Worm (Caenorhabditis elegans): ENCODE results near the gene snpc-1.2.

snpc-1.2 gene

DNA sequence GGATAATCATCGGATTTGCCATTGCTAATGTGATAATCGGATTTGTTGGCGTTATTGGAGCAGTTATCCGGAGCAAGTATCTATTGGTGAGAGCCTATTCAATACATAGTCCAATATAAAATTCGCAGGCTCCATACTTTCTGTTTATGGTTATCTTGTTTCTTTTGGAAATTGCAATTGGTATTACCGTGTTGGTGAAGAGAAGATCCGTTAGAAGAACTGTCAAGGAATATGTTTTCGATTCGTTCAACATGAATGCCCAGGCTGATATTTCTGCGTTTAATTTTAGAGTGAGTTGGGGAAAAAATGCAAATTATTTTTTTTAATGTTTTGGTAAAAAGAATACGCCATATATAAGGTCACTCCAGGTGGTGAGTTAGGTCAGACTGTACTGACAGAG is 43.8 kb upstream of the snpc-1.2 start:
- TF ChIP-seq ceh-63 (GFP tag; optimal IDR thresholded peaks at IDR 0.05) (no peak), sup-37 (GFP tag; optimal IDR thresholded peaks at IDR 0.05) (no peak), zag-1 (tag; optimal IDR thresholded peaks at IDR 0.05) (no peak), blmp-1 (tag; optimal IDR thresholded peaks at IDR 0.05) (no peak), pax-3 (tag; optimal IDR thresholded peaks at IDR 0.05) (no peak), ceh-82 (tag; optimal IDR thresholded peaks at IDR 0.05) (no peak), ets-5 (GFP tag; IDR thresholded peaks at IDR 0.05) (no peak), nhr-84 (tag; optimal IDR thresholded peaks at IDR 0.05) (no peak)

DNA sequence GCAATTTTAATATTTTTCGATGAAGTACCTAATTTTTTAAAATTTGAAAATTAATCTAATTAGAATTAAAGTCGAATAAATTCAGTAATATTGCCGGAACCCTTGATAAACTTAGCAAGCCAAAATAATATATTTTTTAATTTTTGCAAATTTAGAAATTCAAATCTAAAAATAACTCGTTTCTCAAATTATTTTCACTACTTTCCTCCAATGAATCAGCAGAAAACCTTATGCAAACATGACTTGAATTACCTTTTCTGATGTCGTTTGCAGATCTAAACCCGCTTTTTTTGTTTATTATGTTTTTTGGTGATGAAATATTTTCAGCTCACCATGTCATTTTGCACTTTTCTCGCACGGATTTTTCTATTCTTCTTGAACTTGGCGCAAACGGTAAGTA is 43.0 kb upstream of the snpc-1.2 start, which contains the start of gene tsp-3:
Gene tsp-3, plus strand, starts transcription at position 301 of the 400 bp plus-strand sequence.
- TF ChIP-seq pax-3 (tag; optimal IDR thresholded peaks at IDR 0.05) (no peak), skn-1 (tag; optimal IDR thresholded peaks at IDR 0.05) (no peak), egl-27 (tag; optimal IDR thresholded peaks at IDR 0.05) (no peak), elt-3 (tag; optimal IDR thresholded peaks at IDR 0.05) (no peak), alr-1 (tag; optimal IDR thresholded peaks at IDR 0.05; ENCODE audit: borderline replicate concordance) (no peak), mab-9 (GFP tag; IDR thresholded peaks at IDR 0.05) (no peak), xbp-1 (tag; optimal IDR thresholded peaks at IDR 0.05) (no peak), swsn-7 (tag; optimal IDR thresholded peaks at IDR 0.05) (no peak), ces-1 (GFP tag; optimal IDR thresholded peaks at IDR 0.05) (no peak), fkh-10 (GFP tag; optimal IDR thresholded peaks at IDR 0.05) (no peak), Y116A8C.19 (tag; optimal IDR thresholded peaks at IDR 0.05; ENCODE audit: borderline replicate concordance) (no peak), efl-1 (optimal IDR thresholded peaks at IDR 0.05) (no peak), efl-1 (GFP tag; optimal IDR thresholded peaks at IDR 0.05 in 1 of 2) (no peak), irx-1 (tag; optimal IDR thresholded peaks at IDR 0.05) (no peak), sup-37 (GFP tag; optimal IDR thresholded peaks at IDR 0.05) (no peak), C16A3.4 (tag; optimal IDR thresholded peaks at IDR 0.05) (no peak), zag-1 (tag; optimal IDR thresholded peaks at IDR 0.05) (no peak), mep-1 (tag; optimal IDR thresholded peaks at IDR 0.05) (no peak)

DNA sequence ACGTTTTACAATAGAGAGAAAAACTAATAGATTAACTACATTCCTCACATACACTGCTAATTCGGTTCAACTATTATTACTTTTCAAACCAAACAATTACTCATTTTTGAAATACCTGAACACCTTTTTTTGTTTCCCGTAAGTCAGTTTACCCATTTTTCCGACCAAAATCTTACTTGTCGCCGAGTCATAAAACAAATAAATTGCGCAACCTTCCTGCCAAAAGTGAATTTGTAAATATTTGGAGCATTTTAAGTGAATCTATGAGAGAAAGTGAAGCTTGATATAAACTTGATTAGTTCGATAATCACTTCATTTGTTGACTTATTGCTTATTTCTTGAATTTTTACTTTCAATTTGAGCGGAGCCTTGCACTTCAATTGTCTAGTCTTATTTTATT is 39.6 kb upstream of the snpc-1.2 start:
- TF ChIP-seq elt-2 (tag; optimal IDR thresholded peaks at IDR 0.05) (no peak), pag-3 (tag; optimal IDR thresholded peaks at IDR 0.05; ENCODE audit: borderline replicate concordance, insufficient read depth) (no peak), snu-23 (GFP tag; optimal IDR thresholded peaks at IDR 0.05) (no peak), dsc-1 (tag; optimal IDR thresholded peaks at IDR 0.05) (no peak), elt-3 (tag; optimal IDR thresholded peaks at IDR 0.05) (no peak), nhr-28 (tag; optimal IDR thresholded peaks at IDR 0.05) (no peak), nhr-77 (tag; optimal IDR thresholded peaks at IDR 0.05) (no peak), unc-130 (tag; optimal IDR thresholded peaks at IDR 0.05) (no peak), alr-1 (tag; optimal IDR thresholded peaks at IDR 0.05; ENCODE audit: borderline replicate concordance) (no peak), mab-9 (GFP tag; IDR thresholded peaks at IDR 0.05) (no peak), ceh-88 (GFP tag; IDR thresholded peaks at IDR 0.05) (no peak), nhr-47 (tag; optimal IDR thresholded peaks at IDR 0.05) (no peak), dpl-1 (GFP tag; optimal IDR thresholded peaks at IDR 0.05) (no peak), egl-13 (tag; optimal IDR thresholded peaks at IDR 0.05) (no peak), lin-15B (tag; optimal IDR thresholded peaks at IDR 0.05) (no peak)

DNA sequence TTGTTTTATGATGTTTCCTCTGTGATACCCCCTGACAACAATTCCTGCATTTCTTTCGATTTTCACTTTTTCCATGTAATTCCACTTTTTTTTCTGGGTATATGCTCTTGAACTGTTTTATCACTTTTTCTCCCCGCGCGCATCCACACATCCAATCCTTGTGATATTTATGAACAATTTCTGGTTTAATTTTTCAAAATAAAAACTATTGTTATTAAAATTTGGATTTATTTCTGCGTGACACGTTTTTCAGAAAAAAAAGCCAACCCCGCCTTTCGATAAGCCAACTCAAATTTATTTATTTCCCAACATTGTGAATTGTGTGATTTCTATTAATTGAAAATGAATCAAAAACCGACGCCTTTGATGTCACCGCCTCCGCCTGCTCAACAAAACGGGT is 35.3 kb upstream of the snpc-1.2 start, which contains the start of gene Y39E4B.11:
Gene Y39E4B.11, plus strand, starts transcription at position 301 of the 400 bp plus-strand sequence.
- TF ChIP-seq unc-30 (tag; optimal IDR thresholded peaks at IDR 0.05) (no peak), efl-1 (optimal IDR thresholded peaks at IDR 0.05) (no peak), efl-1 (GFP tag; optimal IDR thresholded peaks at IDR 0.05 in 1 of 2) (peak in 1 of 2 experiments; percentile 31)

All from whole organism, L1 larva.